Worm (Caenorhabditis elegans) whole organism, late embryonic: ENCODE data around the gene ets-6.
"Not testable (repeated sequence)": the region's sequence is repeated elsewhere in the genome, so short reads cannot be mapped to it uniquely, and the experiment has no call there.

Experiments used
- Y22D7AL.16 ChIP-seq: sonication (generic microtip); optimal IDR thresholded peaks from 2 replicates; lab custom pipeline; 2016; ENCODE audit warnings: missing genetic modification characterization, missing compliant biosample characterization
- ahr-1 ChIP-seq: sonication (generic microtip); optimal IDR thresholded peaks from 2 replicates; lab custom pipeline; 2016; ENCODE audit warnings: missing genetic modification characterization, missing compliant biosample characterization
- ama-1 ChIP-seq: fragments of 150-350 bp; optimal IDR thresholded peaks from 2 replicates; lab custom pipeline; 2014
- ceh-14 ChIP-seq: sonication (generic microtip); optimal IDR thresholded peaks from 2 replicates; lab custom pipeline; 2016; ENCODE audit warnings: missing genotype, missing genetic modification characterization, missing compliant biosample characterization
- ceh-30 ChIP-seq: fragments of 150-350 bp; optimal IDR thresholded peaks from 2 replicates; lab custom pipeline; 2014; ENCODE audit warnings: missing biosample characterization, missing genetic modification characterization
- dmd-4 ChIP-seq: sonication (generic microtip); optimal IDR thresholded peaks from 2 replicates; lab custom pipeline; 2016; ENCODE audit warnings: borderline replicate concordance, missing genetic modification characterization, missing compliant biosample characterization
- hlh-13 ChIP-seq: fragments of 200-800 bp; sonication (Bioruptor generic); optimal IDR thresholded peaks from 2 replicates; lab custom pipeline; 2018; ENCODE audit warnings: mild to moderate bottlenecking, missing genetic modification characterization, missing compliant biosample characterization
- hlh-8 ChIP-seq: sonication (generic microtip); optimal IDR thresholded peaks from 2 replicates; lab custom pipeline; 2016; ENCODE audit warnings: missing genotype, missing genetic modification characterization, missing compliant biosample characterization
- nhr-11 ChIP-seq: fragments of 150-350 bp; optimal IDR thresholded peaks from 2 replicates; lab custom pipeline; 2014; ENCODE audit warnings: missing biosample characterization, missing genetic modification characterization
- sox-2 ChIP-seq: fragments of 200-800 bp; sonication (Bioruptor generic); IDR thresholded peaks from 2 replicates; pipeline ENCODE4 v1.3.6; 2022; ENCODE audit warnings: missing genetic modification reagents, missing genetic modification characterization, missing compliant biosample characterization
- tbx-2 ChIP-seq: sonication (generic microtip); optimal IDR thresholded peaks from 2 replicates; lab custom pipeline; 2016; ENCODE audit warnings: missing genetic modification characterization, missing compliant biosample characterization
- unc-86 ChIP-seq: sonication (generic microtip); optimal IDR thresholded peaks from 2 replicates; lab custom pipeline; 2016; ENCODE audit warnings: missing genetic modification characterization, missing compliant biosample characterization
- ztf-16 ChIP-seq: sonication (generic microtip); optimal IDR thresholded peaks from 2 replicates; lab custom pipeline; 2017; ENCODE audit warnings: missing genetic modification characterization, missing compliant biosample characterization

DNA sequence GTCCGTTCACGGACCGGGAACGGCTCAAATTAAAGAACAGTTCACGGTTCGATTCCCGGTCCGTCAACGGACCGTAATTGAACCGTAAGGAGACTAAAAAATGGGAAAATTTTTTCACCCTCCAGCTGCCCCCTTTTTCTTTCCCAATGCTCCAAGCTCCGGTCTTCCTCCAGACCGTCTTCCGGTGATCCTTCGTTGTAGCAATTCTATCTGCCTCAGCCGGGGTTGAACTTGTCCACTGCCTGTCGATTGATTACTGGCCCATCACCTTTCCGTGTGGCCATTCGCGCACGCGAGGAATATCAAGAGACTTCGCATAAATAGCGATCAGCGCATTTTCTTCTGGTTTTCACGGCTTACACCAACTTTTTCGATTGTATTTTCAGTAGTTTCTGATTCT lies 31.8 kb downstream of the ets-6 start:
- TF ChIP-seq Y22D7AL.16; hlh-8 (tag; lab: Kevin White, UChicago); ceh-14 (tag; lab: Kevin White, UChicago); hlh-13 (GFP tag; lab: Kevin White, UChicago); tbx-2 (tag; lab: Kevin White, UChicago); unc-86 (tag; lab: Kevin White, UChicago); ahr-1; ztf-16 (tag; lab: Kevin White, UChicago); ama-1; nhr-11 (tag; lab: Kevin White, UChicago); ceh-30 (tag; lab: Kevin White, UChicago); sox-2 (GFP tag; lab: Robert Waterston, UW); dmd-4: not testable (repeated sequence)
